Comparison of ENCODE assay signal across 5 fruit fly cellular contexts in the genomic region with DNA sequence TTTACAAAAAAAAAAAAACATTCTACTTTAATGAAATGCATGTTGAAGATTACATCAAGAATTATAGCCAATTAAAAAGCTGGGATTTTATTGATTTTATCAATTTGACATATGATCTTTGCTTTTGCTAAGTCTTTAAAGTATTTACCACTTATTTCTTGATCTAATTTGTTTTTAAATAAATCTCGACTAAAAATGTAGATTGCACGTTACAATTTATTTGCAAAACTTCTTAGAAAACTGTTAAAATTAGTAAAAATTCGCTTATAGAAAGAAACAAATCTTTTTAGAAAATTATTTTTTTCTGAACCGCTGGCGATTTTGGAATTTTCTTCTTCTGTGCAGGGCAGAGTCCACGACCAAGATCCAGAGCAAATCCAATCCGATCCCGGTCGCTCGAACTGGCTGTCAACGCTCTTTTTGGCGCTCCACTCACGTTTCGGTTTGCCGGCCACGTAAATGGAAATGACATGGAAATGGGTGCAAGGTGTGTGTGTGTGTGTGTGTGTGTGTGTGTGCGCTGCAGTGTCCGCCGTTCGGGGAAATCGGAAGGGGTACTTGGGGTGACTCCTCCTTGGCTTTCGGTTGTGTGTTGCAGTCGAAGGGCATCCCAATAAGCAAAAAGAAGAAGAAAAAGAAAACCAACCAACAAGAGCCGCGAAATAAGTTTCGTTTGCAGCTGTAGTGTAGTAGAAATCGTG.
TF ChIP-seq lines count a peak whose summit lies in the region.

No protein-coding gene starts in this region.

- TF ChIP-seq CTCF in whole organism, embryonic (GFP tag; optimal IDR thresholded peaks at IDR 0.05; lab: Kevin White, UChicago), result no peak

TF ChIP-seq in whole organism, adult, 20 proteins besides CTCF, POLR2A, EP300 and RAD21:
- TF ChIP-seq CG14711 (tag; optimal IDR thresholded peaks at IDR 0.05; lab: Kevin White, UChicago) (no peak), kay (GFP tag; lab: Kevin White, UChicago; ENCODE audit: borderline replicate concordance) (peak; percentile 4)

TF ChIP-seq in whole organism, embryonic, 481 proteins besides CTCF, POLR2A, EP300 and RAD21 (continues in another document):
- no peak for TF ChIP-seq cato (GFP tag; optimal IDR thresholded peaks at IDR 0.05; lab: Kevin White, UChicago; ENCODE audit: borderline replicate concordance)
- TF ChIP-seq Tbp (GFP tag; optimal IDR thresholded peaks at IDR 0.05; lab: Kevin White, UChicago), result no peak
- no peak for TF ChIP-seq D (optimal IDR thresholded peaks at IDR 0.05; lab: Kevin White, UChicago)
- peak; percentile 2 for TF ChIP-seq D (GFP tag; optimal IDR thresholded peaks at IDR 0.05; lab: Kevin White, UChicago)
- peak; percentile 11 for TF ChIP-seq nmo (GFP tag; optimal IDR thresholded peaks at IDR 0.05; lab: Kevin White, UChicago)
- TF ChIP-seq cg (GFP tag; optimal IDR thresholded peaks at IDR 0.05; lab: Kevin White, UChicago), result peak; percentile 37
- no peak for TF ChIP-seq lov (optimal IDR thresholded peaks at IDR 0.05; lab: Kevin White, UChicago)
- no peak for TF ChIP-seq lov (GFP tag; IDR thresholded peaks at IDR 0.05; lab: Robert Waterston, UW)
- no peak for TF ChIP-seq Dbx (GFP tag; IDR thresholded peaks at IDR 0.05; lab: Robert Waterston, UW)
- TF ChIP-seq Ada2b (GFP tag; IDR thresholded peaks at IDR 0.05; lab: Robert Waterston, UW), result 0 out of 2 replicates have a peak, but pooled peaks have one; percentile 7
- no peak for TF ChIP-seq crc (GFP tag; optimal IDR thresholded peaks at IDR 0.05; lab: Kevin White, UChicago)
- TF ChIP-seq CG15269 (tag; optimal IDR thresholded peaks at IDR 0.05; lab: Kevin White, UChicago), result peak; percentile 16
- peak; percentile 51 for TF ChIP-seq CG10979 (tag; optimal IDR thresholded peaks at IDR 0.05; lab: Kevin White, UChicago)
- no peak for TF ChIP-seq CG16863 (GFP tag; optimal IDR thresholded peaks at IDR 0.05; lab: Kevin White, UChicago)
- TF ChIP-seq CG9727 (GFP tag; optimal IDR thresholded peaks at IDR 0.05; lab: Kevin White, UChicago), result peak; percentile 14
- TF ChIP-seq CG11247 (GFP tag; IDR thresholded peaks at IDR 0.05; lab: Robert Waterston, UW), result no peak
- no peak for TF ChIP-seq Hmx (GFP tag; optimal IDR thresholded peaks at IDR 0.05; lab: Kevin White, UChicago)
- no peak for TF ChIP-seq NfI (GFP tag; optimal IDR thresholded peaks at IDR 0.05; lab: Kevin White, UChicago)
- no peak for TF ChIP-seq crol (GFP tag; IDR thresholded peaks at IDR 0.05; lab: Robert Waterston, UW)
- TF ChIP-seq CG4820 (GFP tag; optimal IDR thresholded peaks at IDR 0.05; lab: Kevin White, UChicago), result peak; percentile 12

TF ChIP-seq in whole organism, prepupa, 60 proteins besides CTCF, POLR2A, EP300 and RAD21 (continues in another document):
- TF ChIP-seq cyc (GFP tag; optimal IDR thresholded peaks at IDR 0.05; lab: Kevin White, UChicago) (peak; percentile 38), Hr38 (GFP tag; optimal IDR thresholded peaks at IDR 0.05; lab: Kevin White, UChicago) (no peak), dac (GFP tag; optimal IDR thresholded peaks at IDR 0.05; lab: Kevin White, UChicago) (no peak), esn (GFP tag; optimal IDR thresholded peaks at IDR 0.05; lab: Kevin White, UChicago) (peak; percentile 67), CG11762 (GFP tag; optimal IDR thresholded peaks at IDR 0.05; lab: Kevin White, UChicago; ENCODE audit: insufficient read depth) (peak; percentile 38), Gug (GFP tag; IDR thresholded peaks at IDR 0.05; lab: Robert Waterston, UW) (no peak), Sox15 (GFP tag; optimal IDR thresholded peaks at IDR 0.05; lab: Kevin White, UChicago) (peak; percentile 47), Blimp-1 (GFP tag; optimal IDR thresholded peaks at IDR 0.05; lab: Kevin White, UChicago) (no peak), topi (GFP tag; optimal IDR thresholded peaks at IDR 0.05; lab: Kevin White, UChicago) (peak; percentile 63), CG3919 (GFP tag; optimal IDR thresholded peaks at IDR 0.05; lab: Kevin White, UChicago) (peak; percentile 63), Sox14 (GFP tag; optimal IDR thresholded peaks at IDR 0.05; lab: Kevin White, UChicago) (peak; percentile 24), fd59A (GFP tag; optimal IDR thresholded peaks at IDR 0.05; lab: Kevin White, UChicago) (no peak), Met (GFP tag; optimal IDR thresholded peaks at IDR 0.05; lab: Kevin White, UChicago) (peak; percentile 60), Ets96B (tag; optimal IDR thresholded peaks at IDR 0.05; lab: Kevin White, UChicago) (no peak), CG6808 (GFP tag; optimal IDR thresholded peaks at IDR 0.05; lab: Kevin White, UChicago) (peak; percentile 3), spab (GFP tag; optimal IDR thresholded peaks at IDR 0.05; lab: Kevin White, UChicago) (no peak), CG7368 (GFP tag; optimal IDR thresholded peaks at IDR 0.05; lab: Kevin White, UChicago) (no peak), CG10669 (GFP tag; optimal IDR thresholded peaks at IDR 0.05; lab: Kevin White, UChicago) (no peak), CG11294 (GFP tag; IDR thresholded peaks at IDR 0.05; lab: Robert Waterston, UW) (no peak), dsx (GFP tag; optimal IDR thresholded peaks at IDR 0.05; lab: Kevin White, UChicago; ENCODE audit: poor library complexity, severe bottlenecking) (no peak), acj6 (GFP tag; optimal IDR thresholded peaks at IDR 0.05; lab: Kevin White, UChicago) (peak; percentile 53)

TF ChIP-seq in whole organism, pupa, 21 proteins besides CTCF, POLR2A, EP300 and RAD21:
- TF ChIP-seq CG8159 (tag; optimal IDR thresholded peaks at IDR 0.05; lab: Kevin White, UChicago), result peak; percentile 11
- TF ChIP-seq Pif1A (GFP tag; optimal IDR thresholded peaks at IDR 0.05; lab: Kevin White, UChicago), result peak; percentile 27
- peak; percentile 15 for TF ChIP-seq CG14655 (GFP tag; optimal IDR thresholded peaks at IDR 0.05; lab: Kevin White, UChicago)
- TF ChIP-seq fd96Ca (GFP tag; IDR thresholded peaks at IDR 0.05; lab: Robert Waterston, UW), result no peak
- no peak for TF ChIP-seq Ets98B (GFP tag; IDR thresholded peaks at IDR 0.05; lab: Robert Waterston, UW)
- peak; percentile 53 for TF ChIP-seq Snoo (tag; optimal IDR thresholded peaks at IDR 0.05; lab: Kevin White, UChicago)
- peak; percentile 30 for TF ChIP-seq Pif1B (GFP tag; optimal IDR thresholded peaks at IDR 0.05; lab: Kevin White, UChicago)
TF ChIP-seq in whole organism, pupa: peak in this region for 5.

TF ChIP-seq in whole organism, wandering third instar larva, 38 proteins besides CTCF, POLR2A, EP300 and RAD21 (continues in another document):
- TF ChIP-seq br (GFP tag; optimal IDR thresholded peaks at IDR 0.05; lab: Kevin White, UChicago) (peak; percentile 5), h (GFP tag; optimal IDR thresholded peaks at IDR 0.05; lab: Kevin White, UChicago) (peak; percentile 20), CG32264 (GFP tag; optimal IDR thresholded peaks at IDR 0.05; lab: Kevin White, UChicago) (no peak), Hr78 (GFP tag; optimal IDR thresholded peaks at IDR 0.05; lab: Kevin White, UChicago) (no peak), Mio (GFP tag; optimal IDR thresholded peaks at IDR 0.05; lab: Kevin White, UChicago) (no peak), Sp1 (GFP tag; optimal IDR thresholded peaks at IDR 0.05; lab: Kevin White, UChicago) (peak; percentile 13), pan (optimal IDR thresholded peaks at IDR 0.05; lab: Kevin White, UChicago) (no peak), rgr (GFP tag; optimal IDR thresholded peaks at IDR 0.05; lab: Kevin White, UChicago) (peak; percentile 2), fru (GFP tag; optimal IDR thresholded peaks at IDR 0.05; lab: Kevin White, UChicago) (peak; percentile 30), sv (GFP tag; optimal IDR thresholded peaks at IDR 0.05; lab: Kevin White, UChicago) (no peak), dsf (GFP tag; optimal IDR thresholded peaks at IDR 0.05; lab: Kevin White, UChicago; ENCODE audit: borderline replicate concordance) (no peak), Rel (GFP tag; optimal IDR thresholded peaks at IDR 0.05; lab: Kevin White, UChicago) (no peak), Rel (tag; optimal IDR thresholded peaks at IDR 0.05; lab: Kevin White, UChicago) (no peak), psq (GFP tag; optimal IDR thresholded peaks at IDR 0.05; lab: Kevin White, UChicago) (peak; percentile 1), Jra (GFP tag; optimal IDR thresholded peaks at IDR 0.05; lab: Kevin White, UChicago) (no peak), CG9705 (GFP tag; optimal IDR thresholded peaks at IDR 0.05; lab: Kevin White, UChicago) (no peak), brk (GFP tag; optimal IDR thresholded peaks at IDR 0.05; lab: Kevin White, UChicago) (no peak), OdsH (GFP tag; optimal IDR thresholded peaks at IDR 0.05; lab: Kevin White, UChicago) (peak; percentile 10), HLH106 (tag; optimal IDR thresholded peaks at IDR 0.05; lab: Kevin White, UChicago) (no peak), Vsx2 (GFP tag; optimal IDR thresholded peaks at IDR 0.05; lab: Kevin White, UChicago; ENCODE audit: partially characterized antibody) (no peak), woc (GFP tag; optimal IDR thresholded peaks at IDR 0.05; lab: Kevin White, UChicago) (no peak), usp (GFP tag; optimal IDR thresholded peaks at IDR 0.05; lab: Kevin White, UChicago) (no peak), jim (GFP tag; optimal IDR thresholded peaks at IDR 0.05; lab: Kevin White, UChicago) (no peak), ey (GFP tag; optimal IDR thresholded peaks at IDR 0.05; lab: Kevin White, UChicago) (peak; percentile 12), tai (GFP tag; optimal IDR thresholded peaks at IDR 0.05; lab: Kevin White, UChicago) (no peak), Myc (optimal IDR thresholded peaks at IDR 0.05; lab: Kevin White, UChicago) (no peak), Dfd (GFP tag; optimal IDR thresholded peaks at IDR 0.05; lab: Kevin White, UChicago) (peak; percentile 77), sage (GFP tag; optimal IDR thresholded peaks at IDR 0.05; lab: Kevin White, UChicago) (no peak), lola (GFP tag; optimal IDR thresholded peaks at IDR 0.05; lab: Kevin White, UChicago) (no peak), CrebA (GFP tag; optimal IDR thresholded peaks at IDR 0.05; lab: Kevin White, UChicago; ENCODE audit: borderline replicate concordance) (no peak), dmrt93B (GFP tag; optimal IDR thresholded peaks at IDR 0.05; lab: Kevin White, UChicago) (no peak), foxo (GFP tag; optimal IDR thresholded peaks at IDR 0.05; lab: Kevin White, UChicago) (peak in 1 of 2 experiments; percentile 46), Hnf4 (GFP tag; optimal IDR thresholded peaks at IDR 0.05; lab: Kevin White, UChicago) (peak; percentile 25), GATAd (GFP tag; optimal IDR thresholded peaks at IDR 0.05; lab: Kevin White, UChicago) (no peak), dl (GFP tag; optimal IDR thresholded peaks at IDR 0.05; lab: Kevin White, UChicago; ENCODE audit: insufficient read depth in 1 of 2, partially characterized antibody in 2 of 2) (no peak), Abd-B (GFP tag; optimal IDR thresholded peaks at IDR 0.05; lab: Kevin White, UChicago) (no peak), N (GFP tag; optimal IDR thresholded peaks at IDR 0.05; lab: Kevin White, UChicago) (no peak), Dif (GFP tag; optimal IDR thresholded peaks at IDR 0.05; lab: Kevin White, UChicago; ENCODE audit: partially characterized antibody) (no peak)
